Worm (Caenorhabditis elegans): ENCODE results near the gene Y42H9AR.4.
A peak's percentile ranks its signal among the peaks of the same experiment; 100 is the strongest.

DNA sequence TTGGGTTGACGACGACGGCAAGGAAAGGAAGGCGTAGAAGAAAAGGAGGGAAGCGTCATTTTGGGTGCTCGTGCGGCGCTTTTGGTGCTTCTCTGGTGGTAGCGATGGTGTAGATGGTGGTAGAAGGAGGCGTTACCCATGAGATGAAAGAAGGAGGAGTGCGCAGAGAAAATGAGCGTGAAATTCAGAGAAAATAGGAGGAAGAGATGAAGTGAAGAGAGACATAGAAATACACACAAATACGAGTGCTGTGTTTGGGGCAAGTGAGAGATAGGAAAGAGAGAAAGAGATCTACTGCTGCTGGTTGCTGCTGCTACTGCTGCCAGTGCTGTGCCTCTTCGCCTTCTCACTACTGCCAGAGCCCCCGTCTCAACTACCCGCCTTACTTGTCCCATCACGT is 45.4 kb downstream of the Y42H9AR.4 start:
- TF ChIP-seq pqm-1 (tag; optimal IDR thresholded peaks at IDR 0.05) (no peak), F10B5.3 (tag; optimal IDR thresholded peaks at IDR 0.05) (no peak), ceh-62 (tag; optimal IDR thresholded peaks at IDR 0.05) (no peak), Y105C5A.15 (GFP tag; IDR thresholded peaks at IDR 0.05) (no peak), nhr-77 (tag; optimal IDR thresholded peaks at IDR 0.05) (no peak), nhr-11 (tag; optimal IDR thresholded peaks at IDR 0.05) (no peak), egl-43 (GFP tag; IDR thresholded peaks at IDR 0.05) (peak; percentile 58; the same call in 1 of the 2 replicates), madf-9 (GFP tag; conservative IDR thresholded peaks at IDR 0.05) (no peak), fkh-10 (GFP tag; optimal IDR thresholded peaks at IDR 0.05) (no peak), jun-1 (tag; optimal IDR thresholded peaks at IDR 0.05) (no peak), ama-1 (optimal IDR thresholded peaks at IDR 0.05) (no peak)

All from whole organism, L4 larva.